Fruit fly (Drosophila melanogaster) whole organism, embryonic: ENCODE measurements around the gene CG14270.

Experiments
- Blimp-1 ChIP-seq: fragments of 200-800 bp; sonication (Bioruptor generic); optimal IDR thresholded peaks from 3 replicates; lab custom pipeline; 2018; ENCODE audit warnings: missing biosample characterization, missing genetic modification characterization, mild to moderate bottlenecking, moderate library complexity, missing genetic modification reagents
- CG10274 ChIP-seq: fragments of 200-800 bp; sonication (Bioruptor generic); optimal IDR thresholded peaks from 3 replicates; lab custom pipeline; 2017; ENCODE audit warnings: missing biosample characterization, mild to moderate bottlenecking, missing genetic modification characterization
- CG10462 ChIP-seq: fragments of 200-800 bp; sonication (Bioruptor generic); optimal IDR thresholded peaks from 2 replicates; lab custom pipeline; 2016; ENCODE audit warnings: missing biosample characterization, missing genetic modification characterization
- CG11504 ChIP-seq: fragments of 200-800 bp; sonication (Bioruptor generic); optimal IDR thresholded peaks from 3 replicates; lab custom pipeline; 2019; ENCODE audit warnings: missing biosample characterization, mild to moderate bottlenecking, missing genetic modification characterization, moderate library complexity
- CG12155 ChIP-seq: fragments of 200-800 bp; sonication (Bioruptor generic); optimal IDR thresholded peaks from 3 replicates; lab custom pipeline; 2016; ENCODE audit warnings: missing biosample characterization, missing genetic modification characterization
- CG1233 ChIP-seq: fragments of 200-800 bp; sonication (Bioruptor generic); optimal IDR thresholded peaks from 4 replicates; lab custom pipeline; 2018; ENCODE audit warnings: missing biosample characterization, mild to moderate bottlenecking, missing genetic modification characterization
- CG12744 ChIP-seq: fragments of 200-800 bp; sonication (Bioruptor generic); optimal IDR thresholded peaks from 2 replicates; lab custom pipeline; 2016; ENCODE audit warnings: missing biosample characterization, missing genetic modification characterization
- CG13775 ChIP-seq: fragments of 200-800 bp; sonication (Bioruptor generic); optimal IDR thresholded peaks from 3 replicates; lab custom pipeline; 2017; ENCODE audit warnings: missing biosample characterization, mild to moderate bottlenecking, missing genetic modification characterization
- CG14441 ChIP-seq: fragments of 200-800 bp; sonication (Bioruptor generic); IDR thresholded peaks from 2 replicates; pipeline ENCODE4 v1.3.6; 2022; ENCODE audit warnings: missing biosample characterization, missing genetic modification characterization
- CG15601 ChIP-seq: fragments of 200-800 bp; sonication (Bioruptor generic); optimal IDR thresholded peaks from 3 replicates; lab custom pipeline; 2019; ENCODE audit warnings: missing biosample characterization, mild to moderate bottlenecking, missing genetic modification characterization, moderate library complexity
- CG17361 ChIP-seq: fragments of 200-800 bp; sonication (Bioruptor generic); IDR thresholded peaks from 3 replicates; pipeline ENCODE4 v1.3.6; 2022; ENCODE audit warnings: missing biosample characterization, missing genetic modification characterization
- CG17829 ChIP-seq: fragments of 200-800 bp; optimal IDR thresholded peaks from 2 replicates; lab custom pipeline; 2019; ENCODE audit warnings: missing biosample characterization, mild to moderate bottlenecking, missing genetic modification characterization, moderate library complexity
- CG18262 ChIP-seq: fragments of 200-800 bp; optimal IDR thresholded peaks from 3 replicates; lab custom pipeline; 2019; ENCODE audit warnings: missing biosample characterization, mild to moderate bottlenecking, missing genetic modification characterization, moderate library complexity
- CG18619 ChIP-seq: fragments of 200-800 bp; sonication (Bioruptor generic); optimal IDR thresholded peaks from 3 replicates; lab custom pipeline; 2017; ENCODE audit warnings: missing biosample characterization, mild to moderate bottlenecking, missing genetic modification characterization
- CG2712 ChIP-seq: fragments of 200-800 bp; optimal IDR thresholded peaks from 3 replicates; lab custom pipeline; 2019; ENCODE audit warnings: missing biosample characterization, mild to moderate bottlenecking, missing genetic modification characterization, moderate library complexity
- CG2889 ChIP-seq: fragments of 200-800 bp; sonication (Bioruptor generic); IDR thresholded peaks from 3 replicates; pipeline ENCODE4 v1.3.6; 2022; ENCODE audit warnings: missing biosample characterization, missing genetic modification characterization
- CG30403 ChIP-seq: fragments of 200-800 bp; sonication (Bioruptor generic); optimal IDR thresholded peaks from 3 replicates; lab custom pipeline; 2016; ENCODE audit warnings: missing biosample characterization, missing genetic modification characterization
- CG30431 ChIP-seq: fragments of 200-800 bp; sonication (Bioruptor generic); optimal IDR thresholded peaks from 2 replicates; lab custom pipeline; 2017; ENCODE audit warnings: missing biosample characterization, missing genetic modification characterization
- CG31365 ChIP-seq: fragments of 200-800 bp; sonication (Bioruptor generic); optimal IDR thresholded peaks from 2 replicates; lab custom pipeline; 2018; ENCODE audit warnings: missing biosample characterization, mild to moderate bottlenecking, missing genetic modification characterization
- CG9215 ChIP-seq: fragments of 200-800 bp; sonication (Bioruptor generic); IDR thresholded peaks from 2 replicates; pipeline ENCODE4 v1.3.6; 2022; ENCODE audit warnings: missing biosample characterization, missing genetic modification characterization
- CG9932 ChIP-seq: fragments of 200-800 bp; sonication (Bioruptor generic); IDR thresholded peaks from 2 replicates; pipeline ENCODE4 v1.3.6; 2022; ENCODE audit warnings: missing biosample characterization, missing genetic modification characterization
- CkIIα-i1 ChIP-seq: fragments of 200-800 bp; sonication (Bioruptor generic); IDR thresholded peaks from 2 replicates; pipeline ENCODE4 v1.3.6; 2022; ENCODE audit warnings: missing biosample characterization, missing genetic modification characterization
- D19A ChIP-seq: fragments of 200-800 bp; optimal IDR thresholded peaks from 3 replicates; lab custom pipeline; 2019; ENCODE audit warnings: missing biosample characterization, mild to moderate bottlenecking, missing genetic modification characterization, moderate library complexity
- Elba2 ChIP-seq: fragments of 200-800 bp; sonication (Bioruptor generic); optimal IDR thresholded peaks from 3 replicates; lab custom pipeline; 2016; ENCODE audit warnings: missing biosample characterization, missing genetic modification characterization
- Fer2 ChIP-seq: fragments of 200-800 bp; sonication (Bioruptor generic); optimal IDR thresholded peaks from 2 replicates; lab custom pipeline; 2018; ENCODE audit warnings: missing biosample characterization, mild to moderate bottlenecking, missing genetic modification characterization, moderate library complexity
- H2.0 ChIP-seq: fragments of 200-800 bp; sonication (Bioruptor generic); IDR thresholded peaks from 2 replicates; pipeline ENCODE4 v1.3.6; 2022; ENCODE audit warnings: missing biosample characterization, missing genetic modification characterization
- PHDP ChIP-seq: fragments of 200-800 bp; sonication (Bioruptor generic); optimal IDR thresholded peaks from 3 replicates; lab custom pipeline; 2018; ENCODE audit warnings: missing biosample characterization, mild to moderate bottlenecking, missing genetic modification characterization, moderate library complexity
- Rfx ChIP-seq: fragments of 200-800 bp; sonication (Bioruptor generic); IDR thresholded peaks from 2 replicates; pipeline ENCODE4 v1.3.6; 2022; ENCODE audit warnings: missing biosample characterization, missing genetic modification characterization
- Ssrp ChIP-seq: fragments of 200-800 bp; sonication (Bioruptor generic); optimal IDR thresholded peaks from 2 replicates; lab custom pipeline; 2018; ENCODE audit warnings: missing biosample characterization, mild to moderate bottlenecking, missing genetic modification characterization, moderate library complexity
- Trl ChIP-seq, 3 experiments: fragments of >200 bp in 2 of 3; fragments of 200-800 bp in 1 of 3; sonication (Bioruptor generic) in 1 of 3; optimal IDR thresholded peaks; 2 replicates in 1 of 3; 3 replicates in 2 of 3; lab custom pipeline; 2016 to 2017; ENCODE audit warnings: missing biosample characterization in 1 of 3, missing genetic modification characterization in 1 of 3
- ase ChIP-seq: fragments of 200-800 bp; sonication (Bioruptor generic); IDR thresholded peaks from 3 replicates; pipeline ENCODE4 v1.3.6; 2022; ENCODE audit warnings: missing biosample characterization, missing genetic modification characterization
- bcd ChIP-seq: fragments of 200-800 bp; sonication (Bioruptor generic); optimal IDR thresholded peaks from 2 replicates; lab custom pipeline; 2017; ENCODE audit warnings: missing biosample characterization, mild to moderate bottlenecking, missing genetic modification characterization
- croc ChIP-seq: fragments of 200-800 bp; sonication (Bioruptor generic); conservative IDR thresholded peaks from 3 replicates; pipeline ENCODE4 v1.3.6; 2022; ENCODE audit warnings: missing biosample characterization, missing genetic modification characterization
- dmrt99B ChIP-seq: fragments of 200-800 bp; sonication (Bioruptor generic); optimal IDR thresholded peaks from 2 replicates; lab custom pipeline; 2018; ENCODE audit warnings: missing biosample characterization, mild to moderate bottlenecking, missing genetic modification characterization, moderate library complexity
- dpn ChIP-seq, 2 experiments: fragments of 200-800 bp; sonication (Bioruptor generic); optimal IDR thresholded peaks; 3 replicates each; lab custom pipeline; 2016; ENCODE audit warnings: missing biosample characterization in 2 of 2, missing genetic modification characterization in 2 of 2
- esg ChIP-seq: fragments of 200-800 bp; sonication (Bioruptor generic); conservative IDR thresholded peaks from 2 replicates; pipeline ENCODE4 v1.3.6; 2022; ENCODE audit warnings: missing biosample characterization, missing genetic modification characterization
- fd102C ChIP-seq: fragments of 200-800 bp; sonication (Bioruptor generic); optimal IDR thresholded peaks from 2 replicates; lab custom pipeline; 2018; ENCODE audit warnings: missing biosample characterization, mild to moderate bottlenecking, missing genetic modification characterization, moderate library complexity
- gro ChIP-seq: fragments of 200-800 bp; sonication (Bioruptor generic); optimal IDR thresholded peaks from 2 replicates; lab custom pipeline; 2016; ENCODE audit warnings: missing biosample characterization, missing genetic modification characterization
- lbe ChIP-seq: fragments of 200-800 bp; sonication (Bioruptor generic); optimal IDR thresholded peaks from 2 replicates; lab custom pipeline; 2016; ENCODE audit warnings: missing biosample characterization, mild to moderate bottlenecking, missing genetic modification characterization
- mam ChIP-seq: fragments of 200-800 bp; sonication (Bioruptor generic); optimal IDR thresholded peaks from 3 replicates; lab custom pipeline; 2016; ENCODE audit warnings: missing biosample characterization, missing genetic modification characterization
- oc ChIP-seq: fragments of 200-800 bp; sonication (Bioruptor generic); optimal IDR thresholded peaks from 2 replicates; lab custom pipeline; 2018; ENCODE audit warnings: missing biosample characterization, mild to moderate bottlenecking, missing genetic modification characterization, moderate library complexity
- phol ChIP-seq: fragments of 200-800 bp; sonication (Bioruptor generic); optimal IDR thresholded peaks from 3 replicates; lab custom pipeline; 2018; ENCODE audit warnings: missing biosample characterization, mild to moderate bottlenecking, missing genetic modification characterization, moderate library complexity
- pros ChIP-seq: fragments of 200-800 bp; sonication (Bioruptor generic); optimal IDR thresholded peaks from 3 replicates; lab custom pipeline; 2019; ENCODE audit warnings: missing biosample characterization, mild to moderate bottlenecking, missing genetic modification characterization, moderate library complexity
- ranshi ChIP-seq: fragments of 200-800 bp; sonication (Bioruptor generic); IDR thresholded peaks from 2 replicates; pipeline ENCODE4 v1.3.6; 2022; ENCODE audit warnings: missing biosample characterization, missing genetic modification characterization
- salm ChIP-seq: fragments of 200-800 bp; sonication (Bioruptor generic); optimal IDR thresholded peaks from 2 replicates; lab custom pipeline; 2018; ENCODE audit warnings: missing biosample characterization, mild to moderate bottlenecking, missing genetic modification characterization
- sr ChIP-seq: fragments of 200-800 bp; sonication (Bioruptor generic); IDR thresholded peaks from 3 replicates; pipeline ENCODE4 v1.3.6; 2022; ENCODE audit warnings: missing biosample characterization, missing genetic modification characterization
- stc ChIP-seq: fragments of 200-800 bp; sonication (Bioruptor generic); IDR thresholded peaks from 2 replicates; pipeline ENCODE4 v1.3.6; 2022; ENCODE audit warnings: missing biosample characterization, missing genetic modification characterization
- trh ChIP-seq: fragments of 200-800 bp; sonication (Bioruptor generic); optimal IDR thresholded peaks from 2 replicates; lab custom pipeline; 2016; ENCODE audit warnings: missing biosample characterization, missing genetic modification characterization
- twi ChIP-seq: fragments of 200-800 bp; optimal IDR thresholded peaks from 2 replicates; lab custom pipeline; 2019; ENCODE audit warnings: missing biosample characterization, mild to moderate bottlenecking, missing genetic modification characterization, moderate library complexity
- yki ChIP-seq: fragments of >200 bp; optimal IDR thresholded peaks from 3 replicates; lab custom pipeline; 2018

The CG14270 gene

dm6 chrX:3455431-3456001 is 29.7 kb downstream of the CG14270 start (continued):
- TF ChIP-seq CkIIα-i1 (GFP tag; lab: Robert Waterston, UW) (no peak), CG1233 (GFP tag; lab: Kevin White, UChicago) (no peak), CG11504 (tag; lab: Kevin White, UChicago) (peak; percentile 64), oc (no peak), CG30403 (peak; percentile 34), Fer2 (tag; lab: Kevin White, UChicago) (no peak), lbe (GFP tag; lab: Kevin White, UChicago) (no peak), sr (GFP tag; lab: Robert Waterston, UW) (peak; percentile 91), D19A (tag; lab: Kevin White, UChicago) (peak; percentile 1), stc (GFP tag; lab: Robert Waterston, UW) (peak; percentile 41; the same call in 1 of the 2 replicates), twi (peak; percentile 11), fd102C (GFP tag; lab: Kevin White, UChicago) (no peak), gro (GFP tag; lab: Kevin White, UChicago) (no peak), CG15601 (peak; percentile 57), CG2712 (peak; percentile 72), ranshi (GFP tag; lab: Robert Waterston, UW) (no peak), H2.0 (GFP tag; lab: Robert Waterston, UW) (0 out of 2 replicates have a peak, but pooled peaks have one; percentile 18), CG10274 (GFP tag; lab: Kevin White, UChicago) (no peak), pros (GFP tag; lab: Kevin White, UChicago) (no peak), CG18619 (GFP tag; lab: Kevin White, UChicago) (peak; percentile 10), CG12744 (GFP tag; lab: Kevin White, UChicago) (no peak), PHDP (tag; lab: Kevin White, UChicago) (peak; percentile 55), ase (GFP tag; lab: Robert Waterston, UW) (no peak), CG17829 (peak; percentile 47), CG14441 (GFP tag; lab: Robert Waterston, UW) (peak; percentile 45; the same call in 1 of the 2 replicates), CG17361 (peak; percentile 53; the same call in 1 of the 3 replicates), dpn (GFP tag; optimal IDR thresholded peaks at IDR 0.05; lab: Kevin White, UChicago) (peak in 1 of 2 experiments; percentile 20), CG2889 (GFP tag; lab: Robert Waterston, UW) (no peak), Ssrp (tag; lab: Kevin White, UChicago) (peak; percentile 65), Elba2 (GFP tag; lab: Kevin White, UChicago) (no peak), bcd (GFP tag; lab: Kevin White, UChicago) (peak; percentile 43), croc (GFP tag; lab: Robert Waterston, UW) (peak; percentile 55; the same call in 2 of the 3 replicates), trh (GFP tag; lab: Kevin White, UChicago) (no peak), Blimp-1 (GFP tag; lab: Kevin White, UChicago) (peak; percentile 64), esg (peak; percentile 54), CG9932 (GFP tag; lab: Robert Waterston, UW) (peak; percentile 31; the same call in 1 of the 2 replicates), CG10462 (GFP tag; lab: Kevin White, UChicago) (no peak), CG30431 (GFP tag; lab: Kevin White, UChicago) (no peak), CG13775 (GFP tag; lab: Kevin White, UChicago) (peak; percentile 19), yki (no peak), mam (no peak), dmrt99B (tag; lab: Kevin White, UChicago) (peak; percentile 74), CG31365 (tag; lab: Kevin White, UChicago) (no peak), CG12155 (GFP tag; lab: Kevin White, UChicago) (peak; percentile 17), CG18262 (peak; percentile 67), Trl (optimal IDR thresholded peaks at IDR 0.05; lab: Kevin White, UChicago) (no peak), Trl (GFP tag; optimal IDR thresholded peaks at IDR 0.05; lab: Kevin White, UChicago) (no peak), Rfx (GFP tag; lab: Robert Waterston, UW) (peak; percentile 33; the same call in 1 of the 2 replicates), salm (peak; percentile 0), CG9215 (GFP tag; lab: Robert Waterston, UW) (no peak), phol (tag; lab: Kevin White, UChicago) (peak; percentile 76)
